Worm (Caenorhabditis elegans) whole organism, early embryonic: ENCODE data around the gene T14B4.5.

Source experiments
- B0310.2 ChIP-seq: sonication (generic microtip); optimal IDR thresholded peaks from 2 replicates; lab custom pipeline; 2016; ENCODE audit warnings: mild to moderate bottlenecking, missing genetic modification characterization, missing compliant biosample characterization
- F13C5.2 ChIP-seq: sonication (generic microtip); optimal IDR thresholded peaks from 2 replicates; lab custom pipeline; 2017; ENCODE audit warnings: mild to moderate bottlenecking, missing genetic modification characterization, inconsistent platforms, missing compliant biosample characterization
- aly-1 ChIP-seq: sonication (generic microtip); optimal IDR thresholded peaks from 2 replicates; lab custom pipeline; 2016; ENCODE audit warnings: missing genetic modification characterization, missing compliant biosample characterization
- ama-1 ChIP-seq: fragments of 150-350 bp; optimal IDR thresholded peaks from 2 replicates; lab custom pipeline; 2014
- ceh-13 ChIP-seq: fragments of 200-800 bp; sonication (Bioruptor generic); optimal IDR thresholded peaks from 2 replicates; lab custom pipeline; 2018; ENCODE audit warnings: mild to moderate bottlenecking, missing genetic modification characterization, missing compliant biosample characterization
- ceh-36 ChIP-seq: sonication (generic microtip); optimal IDR thresholded peaks from 2 replicates; lab custom pipeline; 2016; ENCODE audit warnings: missing genetic modification characterization, inconsistent platforms, missing compliant biosample characterization
- ets-7 ChIP-seq: sonication (generic microtip); optimal IDR thresholded peaks from 2 replicates; lab custom pipeline; 2016; ENCODE audit warnings: missing genotype, missing genetic modification characterization, missing compliant biosample characterization
- flt-1 ChIP-seq: fragments of 200-800 bp; sonication (Bioruptor generic); IDR thresholded peaks from 2 replicates; pipeline ENCODE4 v1.3.6; 2022; ENCODE audit warnings: missing genetic modification characterization, missing compliant biosample characterization
- hmbx-1 ChIP-seq: sonication (generic microtip); optimal IDR thresholded peaks from 2 replicates; lab custom pipeline; 2016; ENCODE audit warnings: mild to moderate bottlenecking, missing genetic modification characterization, missing compliant biosample characterization
- hmg-4 ChIP-seq: fragments of 200-800 bp; sonication (Bioruptor generic); optimal IDR thresholded peaks from 2 replicates; lab custom pipeline; 2018; ENCODE audit warnings: mild to moderate bottlenecking, missing genetic modification characterization, missing compliant biosample characterization
- hnd-1 ChIP-seq: sonication (generic microtip); optimal IDR thresholded peaks from 2 replicates; lab custom pipeline; 2016; ENCODE audit warnings: missing genetic modification characterization, missing compliant biosample characterization
- pes-1 ChIP-seq: fragments of 200-800 bp; sonication (Bioruptor generic); IDR thresholded peaks from 2 replicates; pipeline ENCODE4 v1.3.6; 2022; ENCODE audit warnings: missing genetic modification reagents, missing genetic modification characterization, missing compliant biosample characterization
- scrt-1 ChIP-seq: fragments of 200-800 bp; sonication (Bioruptor generic); IDR thresholded peaks from 2 replicates; pipeline ENCODE4 v1.3.6; 2022; ENCODE audit warnings: missing genetic modification characterization, missing compliant biosample characterization
- sea-1 ChIP-seq: fragments of 200-800 bp; sonication (Bioruptor generic); conservative IDR thresholded peaks from 2 replicates; pipeline ENCODE4 v1.3.6; 2022; ENCODE audit warnings: missing genetic modification characterization, missing compliant biosample characterization
- tbx-11 ChIP-seq: fragments of 200-800 bp; sonication (Bioruptor generic); IDR thresholded peaks from 2 replicates; pipeline ENCODE4 v1.3.6; 2022; ENCODE audit warnings: missing genetic modification characterization, missing compliant biosample characterization
- tbx-37 ChIP-seq: fragments of 200-800 bp; sonication (Bioruptor generic); conservative IDR thresholded peaks from 2 replicates; pipeline ENCODE4 v1.3.6; 2022; ENCODE audit warnings: missing genetic modification reagents, missing genetic modification characterization, missing compliant biosample characterization
- tra-4 ChIP-seq: sonication (generic microtip); optimal IDR thresholded peaks from 2 replicates; lab custom pipeline; 2017; ENCODE audit warnings: missing genetic modification characterization, missing compliant biosample characterization

Gene T14B4.5

DNA sequence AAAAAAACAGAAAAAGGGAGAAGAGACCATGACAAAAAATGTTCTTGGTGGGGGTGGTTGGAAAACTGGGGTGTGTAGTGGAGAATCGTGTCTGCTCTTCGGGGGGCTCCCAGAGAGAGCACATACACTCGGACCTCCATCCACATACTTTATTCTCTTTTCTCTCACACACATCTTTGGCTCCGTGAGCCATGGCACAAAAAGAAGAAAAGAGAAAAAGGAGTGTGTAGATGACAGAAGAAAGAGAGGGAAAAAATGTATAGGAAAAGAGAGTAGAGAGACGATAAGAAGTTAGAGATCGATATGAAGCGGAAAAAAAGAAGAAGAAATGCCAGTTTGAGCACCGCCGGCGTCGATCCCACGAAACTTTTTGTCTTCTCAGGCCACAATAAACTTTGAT is 7.7 kb upstream of the T14B4.5 start:
- TF ChIP-seq aly-1 (tag; lab: Kevin White, UChicago) (no peak), ets-7 (no peak), tra-4 (tag; lab: Kevin White, UChicago) (no peak), ceh-36 (tag; lab: Kevin White, UChicago) (no peak), tbx-37 (no peak), tbx-11 (GFP tag; lab: Robert Waterston, UW) (no peak), hmbx-1 (tag; lab: Kevin White, UChicago) (no peak), pes-1 (no peak), hnd-1 (no peak), ama-1 (lab: Kevin White, UChicago) (no peak), flt-1 (GFP tag; lab: Robert Waterston, UW) (no peak), B0310.2 (tag; lab: Kevin White, UChicago) (no peak), ceh-13 (GFP tag; lab: Kevin White, UChicago) (no peak), hmg-4 (no peak), F13C5.2 (tag; lab: Kevin White, UChicago) (no peak)

DNA sequence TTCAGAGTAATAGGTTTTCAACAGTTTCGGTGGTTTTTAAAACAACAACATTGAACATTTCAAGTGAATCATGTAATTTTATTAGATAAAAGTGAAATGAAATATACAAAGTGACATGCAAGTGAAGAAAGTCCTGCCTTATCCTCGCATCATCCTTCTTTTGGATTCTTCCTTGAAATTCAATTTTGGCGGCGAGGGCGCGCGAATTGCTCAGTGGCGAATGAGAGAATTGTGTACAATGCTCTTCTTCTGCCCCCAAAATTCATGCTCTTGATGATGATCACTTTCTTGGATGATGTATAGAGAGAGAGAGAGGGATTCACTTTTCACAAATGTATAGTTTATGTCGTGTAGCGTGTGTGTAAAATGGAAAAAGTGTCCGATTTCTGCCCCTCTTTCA is 7.0 kb upstream of the T14B4.5 start:
- no peak for TF ChIP-seq hnd-1
- no peak for TF ChIP-seq tbx-11 (GFP tag; lab: Robert Waterston, UW)
- no peak for TF ChIP-seq hmg-4
- TF ChIP-seq tra-4 (tag; lab: Kevin White, UChicago): no peak
- TF ChIP-seq B0310.2 (tag; lab: Kevin White, UChicago): no peak
- TF ChIP-seq aly-1 (tag; lab: Kevin White, UChicago): no peak
- TF ChIP-seq F13C5.2 (tag; lab: Kevin White, UChicago): no peak
- no peak for TF ChIP-seq ceh-13 (GFP tag; lab: Kevin White, UChicago)
- no peak for TF ChIP-seq pes-1
- no peak for TF ChIP-seq flt-1 (GFP tag; lab: Robert Waterston, UW)
- no peak for TF ChIP-seq scrt-1 (GFP tag; lab: Robert Waterston, UW)
- TF ChIP-seq tbx-37: no peak
- no peak for TF ChIP-seq hmbx-1 (tag; lab: Kevin White, UChicago)
- no peak for TF ChIP-seq sea-1 (GFP tag; lab: Robert Waterston, UW)

DNA sequence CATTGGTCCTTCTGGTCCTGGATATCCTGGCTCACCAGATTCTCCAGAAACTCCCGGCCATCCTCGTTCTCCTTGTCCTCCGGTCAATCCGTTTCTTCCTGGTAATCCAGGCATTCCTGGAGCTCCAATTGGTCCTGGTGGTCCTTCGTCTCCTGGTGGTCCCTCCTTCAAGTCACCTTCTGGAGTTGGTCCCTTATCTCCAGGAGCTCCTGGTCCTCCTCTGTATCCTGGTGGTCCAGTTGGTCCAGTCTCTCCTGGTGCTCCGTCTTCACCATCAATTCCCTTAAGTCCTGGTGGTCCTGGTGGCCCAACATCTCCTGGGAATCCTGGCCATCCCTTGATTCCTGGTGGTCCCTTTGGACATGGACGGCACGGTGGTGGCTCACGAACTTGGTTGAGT is 6.1 kb upstream of the T14B4.5 start:
- no peak for TF ChIP-seq ets-7
- no peak for TF ChIP-seq ceh-13 (GFP tag; lab: Kevin White, UChicago)
- TF ChIP-seq tra-4 (tag; lab: Kevin White, UChicago): no peak
- no peak for TF ChIP-seq ama-1 (lab: Kevin White, UChicago)
- TF ChIP-seq ceh-36 (tag; lab: Kevin White, UChicago): peak; percentile 9
- TF ChIP-seq aly-1 (tag; lab: Kevin White, UChicago): peak; percentile 4

DNA sequence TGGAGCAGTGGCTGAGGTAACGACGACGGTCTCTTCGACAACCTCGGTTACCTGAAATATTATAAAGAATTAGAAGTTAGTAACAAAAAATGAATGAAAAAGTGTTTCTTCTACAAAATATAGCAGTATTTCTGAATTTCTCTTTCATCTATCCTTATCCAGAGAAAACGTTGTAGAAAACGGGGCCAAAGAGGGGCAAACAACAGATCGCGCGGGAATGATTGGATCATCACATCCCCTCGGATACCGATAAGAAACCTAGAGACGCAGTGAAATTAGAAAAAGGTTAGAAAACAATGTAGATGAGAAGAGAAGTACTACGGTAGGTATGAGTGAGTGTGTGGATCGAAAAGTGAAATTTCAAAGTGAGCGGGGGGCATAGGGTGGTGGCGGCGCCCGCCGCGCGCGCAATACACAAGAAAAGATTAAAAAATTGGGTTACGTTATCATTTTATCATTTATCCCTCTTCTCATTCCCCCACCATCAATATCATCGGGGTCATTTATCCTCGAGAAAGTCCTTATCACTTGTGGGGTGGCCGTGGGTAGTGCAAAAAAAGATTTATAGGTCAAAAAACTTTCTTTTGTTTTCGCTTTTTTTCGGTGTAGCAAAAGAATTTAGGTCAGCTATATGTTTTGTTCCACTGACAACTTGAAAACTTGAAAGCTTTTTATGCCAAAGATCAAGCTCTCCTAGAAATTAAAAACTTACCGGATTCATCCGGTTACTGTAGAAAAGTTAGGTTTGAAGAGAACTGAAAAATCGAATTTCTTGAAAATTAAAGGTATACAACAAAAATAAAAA is 4.3 kb upstream of the T14B4.5 start, which contains the start of the genes dpy-10 and T14B4.19:
Gene dpy-10, minus strand, starts transcription at position 51 of the 805 bp plus-strand sequence.
Gene T14B4.19, minus strand, starts transcription at position 755 of the 805 bp plus-strand sequence.
- TF ChIP-seq tra-4 (tag; lab: Kevin White, UChicago): no peak
- TF ChIP-seq ceh-36 (tag; lab: Kevin White, UChicago): peak; percentile 19

DNA sequence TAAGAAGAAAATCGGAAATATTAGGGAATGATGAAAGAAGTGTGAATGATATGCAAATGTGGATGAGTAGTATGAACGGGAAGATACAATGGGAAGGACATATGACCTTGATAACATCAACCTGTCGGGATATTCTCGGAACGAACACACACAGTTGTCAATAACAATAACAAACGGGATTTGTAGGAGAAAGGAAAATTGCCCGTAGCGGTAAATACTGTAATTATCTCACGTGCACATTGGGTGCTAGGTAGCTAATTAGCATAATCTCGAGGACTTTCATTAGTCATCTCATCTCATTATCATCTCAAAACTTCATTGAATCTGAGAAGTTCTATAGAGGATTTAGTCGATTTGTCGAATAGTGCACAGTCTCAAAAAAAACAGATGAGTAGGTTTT is 3.7 kb upstream of the T14B4.5 start:
- no peak for TF ChIP-seq ceh-36 (tag; lab: Kevin White, UChicago)
- TF ChIP-seq tra-4 (tag; lab: Kevin White, UChicago): no peak
- no peak for TF ChIP-seq pes-1
- no peak for TF ChIP-seq hnd-1
- no peak for TF ChIP-seq tbx-11 (GFP tag; lab: Robert Waterston, UW)
- no peak for TF ChIP-seq aly-1 (tag; lab: Kevin White, UChicago)
- TF ChIP-seq hmg-4: no peak
- TF ChIP-seq ets-7: no peak
- no peak for TF ChIP-seq scrt-1 (GFP tag; lab: Robert Waterston, UW)
- TF ChIP-seq hmbx-1 (tag; lab: Kevin White, UChicago): no peak
- no peak for TF ChIP-seq F13C5.2 (tag; lab: Kevin White, UChicago)
- TF ChIP-seq ceh-13 (GFP tag; lab: Kevin White, UChicago): no peak

DNA sequence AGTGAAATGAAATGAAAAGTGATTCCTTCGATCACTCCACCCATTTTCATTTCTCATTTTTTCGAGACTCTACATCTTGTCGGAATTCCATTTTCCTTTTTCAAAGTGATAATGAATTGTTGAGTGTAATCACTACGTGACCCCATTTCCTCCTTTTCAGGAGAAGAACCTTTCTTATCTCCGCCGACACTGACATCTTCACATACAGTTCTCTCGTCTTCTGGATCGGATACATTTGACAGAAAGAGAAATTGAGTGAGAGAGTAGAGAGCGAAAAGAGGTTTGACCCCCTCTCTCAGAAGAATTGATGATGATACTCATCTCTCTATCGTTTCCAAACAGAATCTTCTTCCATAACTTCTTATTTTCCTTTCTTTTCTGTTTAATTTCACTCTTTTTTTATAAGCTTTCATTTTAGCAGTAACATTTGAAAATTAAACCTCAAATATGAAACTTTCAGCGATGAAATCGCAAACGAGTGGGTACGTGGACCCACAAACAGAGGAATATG is 2.8 kb upstream of the T14B4.5 start, which contains the start of gene dpy-2:
Gene dpy-2, plus strand, starts transcription at position 461 of the 511 bp plus-strand sequence.
- TF ChIP-seq tbx-37 (no peak), tbx-11 (GFP tag; lab: Robert Waterston, UW) (no peak), flt-1 (GFP tag; lab: Robert Waterston, UW) (no peak), sea-1 (GFP tag; lab: Robert Waterston, UW) (no peak), ceh-13 (GFP tag; lab: Kevin White, UChicago) (no peak), B0310.2 (tag; lab: Kevin White, UChicago) (no peak), hmg-4 (no peak), ets-7 (no peak), hnd-1 (no peak), ama-1 (lab: Kevin White, UChicago) (no peak), F13C5.2 (tag; lab: Kevin White, UChicago) (no peak), ceh-36 (tag; lab: Kevin White, UChicago) (no peak), hmbx-1 (tag; lab: Kevin White, UChicago) (no peak), tra-4 (tag; lab: Kevin White, UChicago) (no peak), pes-1 (no peak), aly-1 (tag; lab: Kevin White, UChicago) (no peak), scrt-1 (GFP tag; lab: Robert Waterston, UW) (no peak)

DNA sequence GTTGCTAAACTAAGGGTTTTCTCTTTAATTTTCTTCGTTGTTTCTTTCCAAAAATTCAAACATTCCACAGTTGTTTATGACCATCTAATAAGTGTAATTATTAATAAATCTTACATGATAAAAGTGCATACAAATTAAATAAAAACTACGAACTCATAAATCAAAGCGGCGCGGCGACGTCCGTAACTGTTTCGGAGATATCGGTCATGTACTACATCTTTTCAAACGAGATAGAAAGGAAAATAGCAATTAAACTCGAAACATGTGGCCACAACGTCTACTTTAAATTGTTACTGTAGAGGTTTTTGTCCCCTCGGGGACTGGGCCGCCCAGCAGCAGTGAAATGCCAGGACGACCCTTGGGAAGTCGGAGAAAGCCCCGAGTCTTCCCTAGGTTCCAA is 810 bp upstream of the T14B4.5 start:
- TF ChIP-seq B0310.2 (tag; lab: Kevin White, UChicago): no peak
